Worm (Caenorhabditis elegans) whole organism, mixed stage, embryonic: ENCODE results near the gene dct-1.

Experiments used
- ces-1 ChIP-seq: fragments of 150-350 bp; optimal IDR thresholded peaks from 2 replicates; lab custom pipeline; 2014; ENCODE audit warnings: missing biosample characterization, missing genetic modification reagents, missing genetic modification characterization
- lin-13 ChIP-seq: fragments of 150-350 bp; optimal IDR thresholded peaks from 2 replicates; lab custom pipeline; 2014; ENCODE audit warnings: missing biosample characterization, missing genetic modification characterization
- pha-4 ChIP-seq: fragments of 150-350 bp; optimal IDR thresholded peaks from 2 replicates; lab custom pipeline; 2018; ENCODE audit warnings: missing biosample characterization, missing genetic modification reagents, missing genetic modification characterization
- snpc-4 ChIP-seq: fragments of 150-350 bp; optimal IDR thresholded peaks from 2 replicates; lab custom pipeline; 2014; ENCODE audit warnings: missing biosample characterization, missing genetic modification characterization

DNA sequence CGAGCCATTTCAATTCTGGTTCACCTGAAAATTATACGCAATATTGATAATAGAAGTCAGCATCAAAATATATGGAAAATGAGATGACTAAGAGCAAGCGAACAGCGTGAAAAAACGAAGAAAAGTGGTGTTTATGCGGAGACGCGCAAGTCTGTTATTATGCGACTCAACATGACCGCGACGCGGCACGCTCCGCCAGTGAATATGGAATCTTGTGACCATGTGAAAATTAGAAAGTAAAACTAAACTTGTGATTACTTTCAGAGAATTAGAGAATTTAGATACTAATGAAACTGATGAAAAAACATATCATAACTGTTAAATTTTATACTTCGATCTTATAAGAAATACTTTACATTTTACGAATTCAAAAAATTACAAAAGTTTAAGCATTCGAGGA is 27.9 kb downstream of the dct-1 start, which contains the start of gene his-71:
- TF ChIP-seq pha-4 (no peak), ces-1 (GFP tag; lab: Kevin White, UChicago) (no peak), lin-13 (tag; lab: Kevin White, UChicago) (no peak), snpc-4 (tag; lab: Kevin White, UChicago) (no peak)
